Worm (Caenorhabditis elegans) whole organism, L2 larva: ENCODE results near the gene T02C5.1.

Experiments used
- ceh-82 ChIP-seq: fragments of 150-350 bp; optimal IDR thresholded peaks from 2 replicates; lab custom pipeline; 2014; ENCODE audit warnings: missing biosample characterization, missing genetic modification characterization
- fos-1 ChIP-seq: fragments of 150-350 bp; optimal IDR thresholded peaks from 2 replicates; lab custom pipeline; 2014; ENCODE audit warnings: missing biosample characterization, missing genetic modification characterization
- mbf-1 ChIP-seq: sonication (generic microtip); optimal IDR thresholded peaks from 2 replicates; lab custom pipeline; 2017; ENCODE audit warnings: missing biosample characterization, missing genetic modification characterization
- nhr-23 ChIP-seq: fragments of 150-350 bp; optimal IDR thresholded peaks from 2 replicates; lab custom pipeline; 2014; ENCODE audit warnings: missing biosample characterization, missing genetic modification reagents, missing genetic modification characterization
- nhr-25 ChIP-seq: fragments of 150-350 bp; sonication (generic microtip); optimal IDR thresholded peaks from 3 replicates; lab custom pipeline; 2014; ENCODE audit warnings: missing biosample characterization, missing genetic modification characterization
- nhr-77 ChIP-seq: fragments of 150-350 bp; optimal IDR thresholded peaks from 2 replicates; lab custom pipeline; 2014; ENCODE audit warnings: missing biosample characterization, missing genetic modification characterization
- sem-4 ChIP-seq: fragments of 150-350 bp; optimal IDR thresholded peaks from 2 replicates; lab custom pipeline; 2014; ENCODE audit warnings: missing biosample characterization, missing genetic modification reagents, missing genetic modification characterization
- ztf-11 ChIP-seq: sonication (generic microtip); optimal IDR thresholded peaks from 2 replicates; lab custom pipeline; 2017; ENCODE audit warnings: missing biosample characterization, missing genetic modification characterization

DNA sequence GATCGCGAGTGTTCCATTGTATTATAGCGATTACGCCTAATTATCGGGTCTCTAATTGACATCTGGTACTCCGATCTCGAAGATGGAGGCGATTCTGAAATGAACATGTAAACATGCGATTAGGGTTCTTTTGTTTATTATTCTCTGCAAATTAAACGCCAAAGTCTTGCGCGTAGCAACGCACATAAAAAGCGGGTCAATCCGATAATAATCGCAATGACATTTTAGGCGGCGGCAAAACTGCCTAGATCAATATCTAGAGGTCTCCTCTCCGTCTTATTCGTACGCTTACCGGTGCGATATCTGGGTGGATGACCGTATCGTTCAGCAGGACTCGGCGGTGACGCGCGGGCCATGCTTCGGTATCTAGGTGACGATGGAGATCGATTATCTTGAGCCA is 18.3 kb downstream of the T02C5.1 start:
- TF ChIP-seq nhr-23 (tag; lab: Kevin White, UChicago) (no peak), mbf-1 (tag; lab: Kevin White, UChicago) (no peak), ceh-82 (tag; lab: Kevin White, UChicago) (no peak), nhr-77 (no peak), nhr-25 (tag; lab: Kevin White, UChicago) (no peak), ztf-11 (tag; lab: Kevin White, UChicago) (no peak), fos-1 (tag; lab: Kevin White, UChicago) (no peak), sem-4 (tag; lab: Kevin White, UChicago) (no peak)
